Worm (Caenorhabditis elegans) whole organism, L1 larva: ENCODE results near the gene spe-49.
A peak's percentile ranks its signal among the peaks of the same experiment; 100 is the strongest.

Source experiments
- C34B4.2 ChIP-seq: sonication (generic microtip); optimal IDR thresholded peaks from 2 replicates; lab custom pipeline; 2017; ENCODE audit warnings: mild to moderate bottlenecking, missing genetic modification characterization, missing compliant biosample characterization
- egl-27 ChIP-seq, 2 experiments: fragments of 150-350 bp in 1 of 2; sonication (generic microtip); optimal IDR thresholded peaks; 3 replicates each; lab custom pipeline; 2017 to 2018; ENCODE audit warnings: missing biosample characterization in 2 of 2, missing genetic modification characterization in 2 of 2, missing genetic modification reagents in 2 of 2
- fkh-8 ChIP-seq: sonication (generic microtip); optimal IDR thresholded peaks from 2 replicates; lab custom pipeline; 2016; ENCODE audit warnings: mild to moderate bottlenecking, missing genetic modification characterization, missing compliant biosample characterization
- jun-1 ChIP-seq: fragments of 150-350 bp; optimal IDR thresholded peaks from 2 replicates; lab custom pipeline; 2014; ENCODE audit warnings: missing biosample characterization, missing genetic modification reagents, missing genetic modification characterization
- lin-15B ChIP-seq: fragments of 150-350 bp; sonication (generic microtip); optimal IDR thresholded peaks from 3 replicates; lab custom pipeline; 2014; ENCODE audit warnings: missing biosample characterization, missing genetic modification characterization
- mep-1 ChIP-seq: fragments of 150-350 bp; optimal IDR thresholded peaks from 2 replicates; lab custom pipeline; 2014; ENCODE audit warnings: missing biosample characterization, missing genetic modification characterization
- nhr-90 ChIP-seq: sonication (generic microtip); optimal IDR thresholded peaks from 2 replicates; lab custom pipeline; 2016; ENCODE audit warnings: mild to moderate bottlenecking, missing genetic modification characterization, missing compliant biosample characterization; ENCODE audit not compliant: poor library complexity
- sox-4 ChIP-seq: sonication (generic microtip); optimal IDR thresholded peaks from 2 replicates; lab custom pipeline; 2016; ENCODE audit warnings: missing genetic modification characterization, missing compliant biosample characterization
- unc-86 ChIP-seq: sonication (generic microtip); optimal IDR thresholded peaks from 2 replicates; lab custom pipeline; 2016; ENCODE audit warnings: missing genetic modification characterization, missing compliant biosample characterization
- vab-15 ChIP-seq: sonication (generic microtip); optimal IDR thresholded peaks from 2 replicates; lab custom pipeline; 2017; ENCODE audit warnings: missing genotype, mild to moderate bottlenecking, missing genetic modification characterization, missing compliant biosample characterization
- ztf-4 ChIP-seq: fragments of 150-350 bp; optimal IDR thresholded peaks from 2 replicates; lab custom pipeline; 2014; ENCODE audit warnings: missing biosample characterization, missing genetic modification characterization

DNA sequence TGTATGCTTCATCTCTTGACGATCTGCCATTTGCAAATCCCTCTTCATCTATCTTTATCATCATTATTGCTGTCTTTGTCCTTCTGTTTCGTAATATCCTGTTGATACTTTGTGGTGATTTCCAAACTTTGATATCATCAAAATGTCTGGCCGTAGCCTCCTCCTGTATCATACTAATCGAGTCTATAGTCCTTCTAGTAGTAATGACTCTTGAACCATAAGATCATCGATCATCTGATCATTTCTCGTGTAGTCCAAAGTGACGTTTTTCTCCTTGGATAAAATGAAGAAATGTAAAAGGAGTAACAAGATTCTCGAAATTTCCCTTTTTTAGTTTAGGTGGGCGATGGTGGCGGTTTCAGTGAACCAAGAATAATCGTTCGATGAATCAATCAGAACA is 38.2 kb downstream of the spe-49 start:
- TF ChIP-seq egl-27 (tag; optimal IDR thresholded peaks at IDR 0.05; lab: Kevin White, UChicago) (no peak), unc-86 (tag; lab: Kevin White, UChicago) (no peak), C34B4.2 (tag; lab: Kevin White, UChicago) (no peak), sox-4 (no peak), ztf-4 (tag; lab: Kevin White, UChicago) (no peak), nhr-90 (tag; lab: Kevin White, UChicago) (peak; percentile 26), fkh-8 (tag; lab: Kevin White, UChicago) (no peak), mep-1 (peak; percentile 11), lin-15B (no peak), jun-1 (tag; lab: Kevin White, UChicago) (no peak), vab-15 (tag; lab: Kevin White, UChicago) (no peak)
